Fruit fly (Drosophila melanogaster): ENCODE data around the gene srp.

dm6 chr3R:16004691-16005474, 18.9 kb downstream of the srp start:
- TF ChIP-seq Myc (optimal IDR thresholded peaks at IDR 0.05) (no peak), h (optimal IDR thresholded peaks at IDR 0.05) (no peak), ttk (optimal IDR thresholded peaks at IDR 0.05) (no peak)

All from Kc167 (cell line).